Worm (Caenorhabditis elegans): ENCODE data around the gene ced-10.

The ced-10 gene

DNA sequence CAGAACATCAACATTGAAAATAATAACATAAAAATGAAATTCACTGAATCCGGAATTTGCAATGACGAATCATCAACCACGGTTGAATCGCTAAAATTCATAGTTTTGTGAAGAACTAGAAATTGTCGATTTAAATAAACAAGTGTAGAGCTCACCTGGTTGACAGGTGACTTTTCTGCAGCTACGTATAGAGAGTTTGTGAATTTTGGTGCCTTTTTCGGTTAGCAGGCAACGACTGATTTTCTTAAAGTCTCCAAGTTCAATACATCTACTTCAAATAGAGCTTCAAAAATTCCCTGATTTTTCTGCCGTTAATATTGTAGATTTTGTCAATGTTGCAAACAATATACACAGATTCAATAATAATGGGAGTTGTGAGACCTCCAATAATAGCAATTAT is 32.2 kb downstream of the ced-10 start, which contains the start of gene srz-69:
Gene srz-69, minus strand, starts transcription at position 101 of the 400 bp plus-strand sequence.
- no peak for TF ChIP-seq sem-4 (tag; optimal IDR thresholded peaks at IDR 0.05)

DNA sequence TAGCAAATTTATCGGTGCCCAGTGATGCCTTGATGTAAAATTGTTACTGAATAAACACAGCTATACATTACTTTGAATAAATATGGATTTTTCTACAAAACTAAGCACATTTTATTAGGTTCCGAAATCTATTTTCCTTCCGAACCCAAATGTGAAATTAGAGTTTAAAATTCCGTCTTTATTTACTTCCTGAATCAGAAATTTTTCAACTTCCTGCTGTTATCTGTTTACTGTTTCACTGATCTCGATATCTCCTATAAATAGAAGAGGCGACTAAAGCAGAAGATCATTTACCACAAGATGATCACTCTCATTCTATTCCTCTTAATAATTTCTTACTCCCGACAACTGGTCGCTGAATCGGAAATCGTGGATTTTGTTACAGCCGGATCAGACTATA is 39.6 kb downstream of the ced-10 start, which contains the start of gene F58E2.2:
Gene F58E2.2, plus strand, starts transcription at position 301 of the 400 bp plus-strand sequence.
- no peak for TF ChIP-seq nhr-12 (tag; optimal IDR thresholded peaks at IDR 0.05)
- TF ChIP-seq nhr-23 (tag; optimal IDR thresholded peaks at IDR 0.05), result no peak
- TF ChIP-seq nhr-129 (tag; optimal IDR thresholded peaks at IDR 0.05), result no peak
- no peak for TF ChIP-seq ama-1 (optimal IDR thresholded peaks at IDR 0.05)
- TF ChIP-seq unc-39 (tag; optimal IDR thresholded peaks at IDR 0.05), result no peak
- TF ChIP-seq gmeb-1 (tag; optimal IDR thresholded peaks at IDR 0.05), result no peak
- TF ChIP-seq lin-11 (tag; optimal IDR thresholded peaks at IDR 0.05), result no peak

DNA sequence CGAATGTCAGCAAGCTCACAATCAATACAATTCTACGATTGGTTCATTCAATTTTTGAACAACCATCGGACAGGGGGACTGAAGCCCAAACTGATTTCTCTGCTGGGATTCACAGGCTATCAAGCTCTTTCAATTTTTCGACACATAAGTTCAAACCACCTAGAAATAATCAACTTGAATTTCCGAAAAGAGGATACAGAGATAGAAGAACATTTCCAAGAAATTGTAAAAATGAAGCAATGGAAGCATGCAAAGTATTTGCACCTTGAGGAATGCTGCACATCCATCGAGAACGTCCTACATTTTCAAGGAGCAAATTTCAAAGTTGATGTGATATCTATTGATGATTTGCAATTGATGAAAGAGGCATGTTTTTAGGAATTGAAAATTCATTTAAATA is 41.6 kb downstream of the ced-10 start:
- no peak for TF ChIP-seq elt-1 (tag; optimal IDR thresholded peaks at IDR 0.05)

DNA sequence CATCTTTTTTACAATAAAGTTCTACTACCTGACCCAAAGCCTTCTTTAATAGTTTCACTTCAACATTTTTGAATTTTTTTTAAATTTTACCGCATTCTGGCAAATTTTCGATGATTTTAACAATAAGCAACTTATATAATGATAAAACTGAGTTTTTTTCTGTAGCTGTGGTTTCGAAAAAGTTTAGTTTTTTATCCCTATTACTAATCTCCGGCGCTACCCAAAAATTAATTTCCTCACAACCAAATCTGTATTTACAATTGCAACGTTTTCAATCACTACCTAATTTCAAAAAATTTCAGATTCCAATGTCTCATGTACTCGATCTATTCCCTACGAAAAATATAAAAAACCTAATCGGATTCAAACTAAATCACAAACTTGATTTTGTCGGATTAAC is 42.2 kb downstream of the ced-10 start, which contains the start of gene F58E2.3:
Gene F58E2.3, plus strand, starts transcription at position 301 of the 400 bp plus-strand sequence.
- no peak for TF ChIP-seq unc-55 (GFP tag; optimal IDR thresholded peaks at IDR 0.05)

DNA sequence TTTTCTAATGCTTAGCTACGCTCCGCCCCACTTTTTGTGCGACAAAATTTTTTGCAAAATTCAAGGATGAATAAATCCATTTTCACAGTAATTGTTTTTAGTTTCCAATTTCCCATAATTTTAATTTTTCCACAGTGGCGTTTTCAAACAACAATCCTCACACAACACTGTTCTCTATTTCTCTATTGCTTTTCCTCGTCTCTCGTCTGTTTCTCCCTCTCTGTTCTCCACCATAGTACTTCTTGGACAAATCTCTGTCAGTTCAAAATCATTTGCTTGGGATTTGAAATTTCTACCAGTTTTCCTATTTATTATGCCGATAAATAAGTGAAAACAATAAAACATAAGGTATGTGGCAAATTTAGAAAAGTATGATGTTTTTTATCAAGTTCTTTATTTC is 46.1 kb downstream of the ced-10 start, which contains the start of gene F58E2.4:
Gene F58E2.4, plus strand, starts transcription at position 134 of the 400 bp plus-strand sequence.
- TF ChIP-seq fos-1 (tag; optimal IDR thresholded peaks at IDR 0.05), result no peak
- no peak for TF ChIP-seq zag-1 (tag; optimal IDR thresholded peaks at IDR 0.05)
